Worm (Caenorhabditis elegans): ENCODE measurements around the gene K01G12.22.

The K01G12.22 gene

DNA sequence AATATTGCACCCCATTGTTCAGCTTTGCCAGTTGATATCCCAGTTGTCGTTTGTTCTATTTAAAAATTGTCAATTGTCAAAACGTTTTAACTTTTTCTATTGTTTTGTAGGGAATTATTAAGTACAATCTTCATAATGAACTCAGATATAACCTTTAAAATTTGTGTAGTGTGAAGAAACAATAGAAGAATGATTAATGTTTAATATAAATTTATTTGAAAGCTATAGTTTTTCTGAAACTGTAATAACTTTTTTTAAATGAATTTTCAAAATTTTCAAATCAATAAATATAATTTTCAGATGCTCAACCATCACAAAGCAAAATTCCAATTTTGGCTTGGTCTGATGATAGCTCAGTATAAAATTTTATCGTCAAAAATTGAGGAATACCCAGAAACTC lies at the start of gene K01G12.22:
TSS of gene K01G12.22 (plus strand) at position 301 of the 400 bp plus-strand sequence.
- TF ChIP-seq ceh-39 (tag; optimal IDR thresholded peaks at IDR 0.05) (no peak), ztf-11 (tag; optimal IDR thresholded peaks at IDR 0.05) (no peak), snpc-4 (tag; optimal IDR thresholded peaks at IDR 0.05) (no peak), nhr-76 (tag; optimal IDR thresholded peaks at IDR 0.05) (no peak), hlh-1 (tag; optimal IDR thresholded peaks at IDR 0.05) (no peak), sptf-1 (tag; optimal IDR thresholded peaks at IDR 0.05) (no peak), flh-1 (GFP tag; optimal IDR thresholded peaks at IDR 0.05) (no peak)

- TF ChIP-seq ztf-11 (tag; optimal IDR thresholded peaks at IDR 0.05) (no peak), ceh-43 (GFP tag; optimal IDR thresholded peaks at IDR 0.05) (no peak), unc-39 (tag; optimal IDR thresholded peaks at IDR 0.05) (no peak), nhr-237 (tag; optimal IDR thresholded peaks at IDR 0.05) (no peak), snpc-4 (tag; optimal IDR thresholded peaks at IDR 0.05) (no peak), flh-1 (GFP tag; optimal IDR thresholded peaks at IDR 0.05) (no peak), ceh-39 (tag; optimal IDR thresholded peaks at IDR 0.05) (no peak)
Measured at ce11 chrIV:14143042-14143441, 49.0 kb upstream of the K01G12.22 start.

- TF ChIP-seq nhr-28 (tag; optimal IDR thresholded peaks at IDR 0.05) (no peak), lsy-2 (tag; optimal IDR thresholded peaks at IDR 0.05) (no peak), nhr-237 (tag; optimal IDR thresholded peaks at IDR 0.05) (no peak), M03D4.4 (tag; optimal IDR thresholded peaks at IDR 0.05) (no peak), lin-32 (GFP tag; optimal IDR thresholded peaks at IDR 0.05) (no peak), tbx-8 (GFP tag; optimal IDR thresholded peaks at IDR 0.05) (no peak), nhr-12 (tag; optimal IDR thresholded peaks at IDR 0.05) (no peak), ceh-43 (GFP tag; optimal IDR thresholded peaks at IDR 0.05) (no peak), ceh-83 (GFP tag; optimal IDR thresholded peaks at IDR 0.05) (no peak), sem-2 (GFP tag; optimal IDR thresholded peaks at IDR 0.05) (no peak), snpc-4 (tag; optimal IDR thresholded peaks at IDR 0.05) (no peak), cnd-1 (tag; optimal IDR thresholded peaks at IDR 0.05) (no peak), unc-120 (tag; optimal IDR thresholded peaks at IDR 0.05; ENCODE audit: poor library complexity, severe bottlenecking) (no peak), blmp-1 (tag; optimal IDR thresholded peaks at IDR 0.05) (no peak)
Measured at ce11 chrIV:14145594-14145993, 46.4 kb upstream of the K01G12.22 start, which contains the start of gene oac-37. TSS of gene oac-37 (plus strand) at chrIV:14145894.

ce11 chrIV:14153261-14153660 lies 38.8 kb upstream of the K01G12.22 start, which contains the start of gene oac-38:
TSS of gene oac-38 (minus strand) at chrIV:14153361.
- TF ChIP-seq hlh-1 (tag; optimal IDR thresholded peaks at IDR 0.05) (no peak), nhr-237 (tag; optimal IDR thresholded peaks at IDR 0.05) (no peak), nhr-2 (tag; optimal IDR thresholded peaks at IDR 0.05) (no peak), sem-2 (GFP tag; optimal IDR thresholded peaks at IDR 0.05) (no peak), ceh-83 (GFP tag; optimal IDR thresholded peaks at IDR 0.05) (no peak), ham-2 (GFP tag; optimal IDR thresholded peaks at IDR 0.05) (no peak), lsy-2 (tag; optimal IDR thresholded peaks at IDR 0.05) (no peak), pha-4 (tag; optimal IDR thresholded peaks at IDR 0.05) (no peak), ztf-11 (tag; optimal IDR thresholded peaks at IDR 0.05) (no peak), mep-1 (tag; optimal IDR thresholded peaks at IDR 0.05) (no peak), mls-2 (tag; optimal IDR thresholded peaks at IDR 0.05) (no peak), unc-62 (GFP tag; optimal IDR thresholded peaks at IDR 0.05) (no peak), zip-8 (tag; optimal IDR thresholded peaks at IDR 0.05) (no peak), elt-1 (tag; optimal IDR thresholded peaks at IDR 0.05; ENCODE audit: borderline replicate concordance, insufficient read depth) (no peak), snpc-4 (tag; optimal IDR thresholded peaks at IDR 0.05) (no peak), flh-1 (GFP tag; optimal IDR thresholded peaks at IDR 0.05) (no peak), elt-3 (tag; optimal IDR thresholded peaks at IDR 0.05) (no peak)

DNA sequence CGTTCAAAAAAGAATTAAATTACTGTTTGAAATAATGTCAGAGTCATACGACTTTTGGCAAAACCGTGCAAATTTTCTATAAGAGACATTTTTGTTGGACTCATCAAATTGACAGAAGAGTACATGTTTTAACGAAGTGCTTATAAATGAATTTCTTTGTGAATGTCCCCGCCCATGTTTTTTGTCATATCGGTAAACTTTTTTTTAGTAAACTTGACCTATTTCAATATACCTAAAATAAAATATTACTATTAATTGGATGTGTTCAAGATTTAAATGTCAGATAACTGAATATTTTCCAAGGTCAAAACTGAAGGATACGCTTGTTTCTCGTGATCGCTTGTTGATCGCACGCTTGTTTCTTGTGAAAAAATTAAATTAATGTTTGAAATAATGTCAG lies 33.9 kb upstream of the K01G12.22 start, which contains the start of gene R05A10.8:
TSS of gene R05A10.8 (minus strand) at position 101 of the 400 bp plus-strand sequence.
- TF ChIP-seq mep-1 (tag; optimal IDR thresholded peaks at IDR 0.05) (no peak), M03D4.4 (tag; optimal IDR thresholded peaks at IDR 0.05) (no peak), pha-4 (tag; optimal IDR thresholded peaks at IDR 0.05) (no peak), nhr-12 (tag; optimal IDR thresholded peaks at IDR 0.05) (no peak), mls-2 (tag; optimal IDR thresholded peaks at IDR 0.05) (no peak), nhr-76 (tag; optimal IDR thresholded peaks at IDR 0.05) (no peak), lin-13 (tag; optimal IDR thresholded peaks at IDR 0.05) (no peak), elt-1 (tag; optimal IDR thresholded peaks at IDR 0.05; ENCODE audit: borderline replicate concordance, insufficient read depth) (no peak), nhr-28 (tag; optimal IDR thresholded peaks at IDR 0.05) (no peak), snpc-4 (tag; optimal IDR thresholded peaks at IDR 0.05) (no peak), unc-39 (tag; optimal IDR thresholded peaks at IDR 0.05) (no peak), drap-1 (GFP tag; optimal IDR thresholded peaks at IDR 0.05) (no peak), ces-1 (GFP tag; optimal IDR thresholded peaks at IDR 0.05) (no peak), nhr-237 (tag; optimal IDR thresholded peaks at IDR 0.05) (no peak)
